Worm (Caenorhabditis elegans): ENCODE data around the gene fce-2.

DNA sequence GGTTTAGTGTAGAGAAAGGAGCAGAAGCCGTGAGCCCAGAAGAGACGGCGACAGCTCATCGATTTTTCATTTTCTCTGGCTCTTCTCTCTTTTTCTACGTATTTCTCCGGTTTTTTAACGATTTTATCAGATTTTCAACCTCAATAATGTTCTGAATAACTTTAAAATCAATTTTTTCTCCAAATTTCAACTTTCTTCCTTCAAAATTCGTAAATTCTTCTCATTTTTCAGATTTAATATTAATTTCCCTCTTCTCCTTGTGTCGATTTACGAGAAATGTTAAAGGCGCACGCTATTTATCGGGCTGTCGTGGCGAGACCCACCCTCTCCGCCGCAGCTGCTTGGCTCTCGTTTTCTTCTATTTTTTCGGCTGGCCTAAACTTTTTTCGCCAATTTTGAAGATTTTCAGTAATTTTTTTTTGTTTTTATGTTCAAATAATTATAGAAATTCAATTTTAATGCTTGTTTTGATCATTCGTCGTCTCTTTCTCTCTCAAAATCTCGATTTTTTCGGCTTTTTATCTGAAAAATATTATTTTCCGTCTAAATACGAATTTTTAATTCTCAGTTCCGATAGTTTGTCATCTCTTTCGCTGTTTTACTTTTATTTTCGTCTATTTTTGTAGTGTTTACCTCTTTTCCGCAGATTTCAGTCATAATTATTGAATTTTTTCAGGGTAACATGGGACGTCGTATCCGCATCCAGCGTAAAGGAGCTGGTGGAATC lies 54.1 kb downstream of the fce-2 start, which contains the start of the genes calf-1 and rpl-2:
- TF ChIP-seq ztf-16 (tag; optimal IDR thresholded peaks at IDR 0.05), result no peak
- TF ChIP-seq ceh-22 (tag; optimal IDR thresholded peaks at IDR 0.05), result no peak
- no peak for TF ChIP-seq elt-4 (tag; optimal IDR thresholded peaks at IDR 0.05)

Data from whole organism, late embryonic.